Worm (Caenorhabditis elegans) whole organism, L4/young adult: ENCODE results near the gene fbxb-48.

Experiments used
- dao-5 ChIP-seq: sonication (generic microtip); optimal IDR thresholded peaks from 2 replicates; lab custom pipeline; 2016; ENCODE audit warnings: missing genotype, missing genetic modification characterization, moderate library complexity, missing compliant biosample characterization
- him-1 ChIP-seq: sonication (generic microtip); optimal IDR thresholded peaks from 2 replicates; lab custom pipeline; 2016; ENCODE audit warnings: missing genotype, missing genetic modification reagents, missing genetic modification characterization, missing compliant biosample characterization

DNA sequence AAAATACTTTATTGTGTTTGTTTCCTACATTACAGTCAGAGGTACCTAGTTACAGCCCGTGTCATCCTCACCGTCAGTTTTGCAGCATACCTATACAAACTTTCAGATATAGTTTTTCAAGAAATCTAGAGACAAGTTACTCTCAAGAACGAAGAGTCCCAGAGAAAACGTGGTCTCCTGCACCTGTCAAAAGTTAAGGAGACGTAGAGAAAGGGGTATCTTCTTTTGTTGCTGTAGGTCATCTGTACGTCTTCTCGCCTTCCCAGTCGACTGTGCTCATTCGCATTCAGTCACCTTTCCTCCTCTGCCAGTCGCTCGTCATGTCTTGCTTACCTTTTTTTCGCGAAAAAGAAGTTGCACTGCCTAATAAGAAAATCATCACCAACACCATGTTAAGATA, 42.5 kb upstream of the fbxb-48 start, which contains the start of gene F36H5.4:
- TF ChIP-seq dao-5 (tag; lab: Kevin White, UChicago) (no peak), him-1 (tag; lab: Kevin White, UChicago) (no peak)
